Worm (Caenorhabditis elegans): ENCODE measurements around the gene C56A3.6.

Gene C56A3.6

ce11 chrV:13556746-13557145, 549 bp upstream of the C56A3.6 start, which contains the start of gene cav-2 (continued):
- TF ChIP-seq ceh-28 (tag; optimal IDR thresholded peaks at IDR 0.05) (no peak), nhr-77 (tag; optimal IDR thresholded peaks at IDR 0.05) (peak; percentile 40), gei-8 (GFP tag; optimal IDR thresholded peaks at IDR 0.05) (peak; percentile 70), unc-62 (GFP tag; optimal IDR thresholded peaks at IDR 0.05 in 1 of 2) (no peak), unc-62 (tag; optimal IDR thresholded peaks at IDR 0.05) (no peak), snpc-4 (tag; optimal IDR thresholded peaks at IDR 0.05) (no peak), ces-1 (GFP tag; optimal IDR thresholded peaks at IDR 0.05) (no peak), hmg-1.1 (GFP tag; IDR thresholded peaks at IDR 0.05) (peak; percentile 64), Y105C5A.15 (GFP tag; IDR thresholded peaks at IDR 0.05) (no peak), egl-43 (GFP tag; IDR thresholded peaks at IDR 0.05) (no peak), Y5F2A.4 (GFP tag; optimal IDR thresholded peaks at IDR 0.05) (no peak), mdl-1 (tag; optimal IDR thresholded peaks at IDR 0.05) (peak in 1 of 2 experiments; percentile 54), nhr-6 (tag; optimal IDR thresholded peaks at IDR 0.05) (peak; percentile 89), unc-130 (GFP tag; optimal IDR thresholded peaks at IDR 0.05) (peak; percentile 97), ama-1 (optimal IDR thresholded peaks at IDR 0.05) (no peak), spr-1 (tag; optimal IDR thresholded peaks at IDR 0.05) (no peak), lin-13 (GFP tag; optimal IDR thresholded peaks at IDR 0.05) (no peak), dmd-6 (GFP tag; IDR thresholded peaks at IDR 0.05) (peak; percentile 86), T20F7.1 (GFP tag; optimal IDR thresholded peaks at IDR 0.05) (peak; percentile 80), lin-15B (tag; optimal IDR thresholded peaks at IDR 0.05) (no peak), fkh-10 (GFP tag; optimal IDR thresholded peaks at IDR 0.05) (no peak), aly-2 (tag; optimal IDR thresholded peaks at IDR 0.05) (no peak), cey-2 (tag; optimal IDR thresholded peaks at IDR 0.05; ENCODE audit: borderline replicate concordance, insufficient read depth) (no peak), D1046.2 (GFP tag; IDR thresholded peaks at IDR 0.05) (no peak), mes-2 (tag; optimal IDR thresholded peaks at IDR 0.05; ENCODE audit: poor library complexity, severe bottlenecking) (peak; percentile 99), F44E2.7 (GFP tag; IDR thresholded peaks at IDR 0.05) (no peak), lsy-2 (tag; optimal IDR thresholded peaks at IDR 0.05) (peak in 1 of 2 experiments; percentile 82), ZK337.2 (GFP tag; IDR thresholded peaks at IDR 0.05) (peak; percentile 87), F10B5.3 (tag; optimal IDR thresholded peaks at IDR 0.05) (no peak), lin-39 (tag; optimal IDR thresholded peaks at IDR 0.05) (no peak), egl-27 (tag; optimal IDR thresholded peaks at IDR 0.05) (no peak), mep-1 (tag; optimal IDR thresholded peaks at IDR 0.05) (peak; percentile 71), fos-1 (tag; optimal IDR thresholded peaks at IDR 0.05) (no peak), nhr-10 (tag; optimal IDR thresholded peaks at IDR 0.05) (no peak), saeg-2 (GFP tag; IDR thresholded peaks at IDR 0.05) (0 out of 2 replicates have a peak, but pooled peaks have one; percentile 36), lin-1 (GFP tag; IDR thresholded peaks at IDR 0.05) (peak; percentile 81), daf-16 (GFP tag; optimal IDR thresholded peaks at IDR 0.05) (peak in 1 of 2 experiments; percentile 65), daf-16 (tag; optimal IDR thresholded peaks at IDR 0.05) (peak; percentile 100), madf-9 (GFP tag; conservative IDR thresholded peaks at IDR 0.05) (peak; percentile 76), zip-11 (GFP tag; IDR thresholded peaks at IDR 0.05) (no peak), nhr-102 (tag; optimal IDR thresholded peaks at IDR 0.05) (peak; percentile 63), dve-1 (tag; optimal IDR thresholded peaks at IDR 0.05; ENCODE audit: insufficient read depth) (peak; percentile 79), tag-97 (GFP tag; IDR thresholded peaks at IDR 0.05) (no peak), nhr-237 (tag; optimal IDR thresholded peaks at IDR 0.05) (no peak), nhr-48 (tag; optimal IDR thresholded peaks at IDR 0.05) (peak; percentile 63), lin-38 (GFP tag; IDR thresholded peaks at IDR 0.05) (peak; percentile 84), ZK546.5 (tag; optimal IDR thresholded peaks at IDR 0.05) (no peak), ztf-11 (tag; optimal IDR thresholded peaks at IDR 0.05) (no peak), daf-12 (tag; optimal IDR thresholded peaks at IDR 0.05) (no peak), dmd-9 (GFP tag; IDR thresholded peaks at IDR 0.05) (peak; percentile 86; the same call in 1 of the 2 replicates), tra-1 (GFP tag; IDR thresholded peaks at IDR 0.05) (peak; percentile 81), php-3 (GFP tag; IDR thresholded peaks at IDR 0.05) (no peak)
